Fruit fly (Drosophila melanogaster): ENCODE measurements around the gene CG11035.

Gene CG11035

DNA sequence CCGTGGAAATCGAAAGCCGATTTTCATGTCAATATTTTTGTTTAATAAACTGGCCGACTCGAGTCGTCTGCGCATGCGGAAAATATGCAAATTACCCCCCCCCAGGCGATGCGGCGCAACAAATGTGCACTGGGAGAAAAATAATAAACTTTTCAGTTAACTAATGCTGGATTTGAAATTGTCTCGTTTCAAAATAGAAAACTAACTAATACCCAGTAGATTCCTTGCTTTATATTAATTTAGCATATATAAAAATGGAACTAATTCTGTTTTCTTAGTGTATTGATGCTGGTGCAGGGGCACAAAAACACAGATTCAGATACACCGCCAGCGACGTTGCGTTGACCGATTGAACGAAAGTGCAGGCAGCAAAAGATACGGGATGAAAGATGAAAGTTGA is 5.1 kb upstream of the CG11035 start (continued):
- no peak for TF ChIP-seq CG18599 (GFP tag; optimal IDR thresholded peaks at IDR 0.05)
- no peak for TF ChIP-seq sqz (GFP tag; optimal IDR thresholded peaks at IDR 0.05)
- peak; percentile 12; the same call in 1 of the 2 replicates for TF ChIP-seq H2.0 (GFP tag; IDR thresholded peaks at IDR 0.05)
- TF ChIP-seq CG2678 (tag; optimal IDR thresholded peaks at IDR 0.05), result no peak
- TF ChIP-seq fu2 (GFP tag; optimal IDR thresholded peaks at IDR 0.05), result no peak
- TF ChIP-seq gem (tag; optimal IDR thresholded peaks at IDR 0.05), result peak; percentile 32
- no peak for TF ChIP-seq NK7.1 (GFP tag; optimal IDR thresholded peaks at IDR 0.05)
- no peak for TF ChIP-seq lmd (GFP tag; IDR thresholded peaks at IDR 0.05)
- TF ChIP-seq jigr1 (GFP tag; IDR thresholded peaks at IDR 0.05), result no peak
- no peak for TF ChIP-seq Dad (GFP tag; optimal IDR thresholded peaks at IDR 0.05)
- no peak for TF ChIP-seq trem (tag; optimal IDR thresholded peaks at IDR 0.05)
- TF ChIP-seq scrt (GFP tag; optimal IDR thresholded peaks at IDR 0.05), result no peak
- TF ChIP-seq Hey (tag; optimal IDR thresholded peaks at IDR 0.05), result no peak
- TF ChIP-seq dm (GFP tag; optimal IDR thresholded peaks at IDR 0.05), result no peak
- TF ChIP-seq CG15073 (GFP tag; optimal IDR thresholded peaks at IDR 0.05), result no peak
- no peak for TF ChIP-seq CG14050 (GFP tag; IDR thresholded peaks at IDR 0.05)
- no peak for TF ChIP-seq Sry-δ (GFP tag; optimal IDR thresholded peaks at IDR 0.05)
- TF ChIP-seq eve (GFP tag; optimal IDR thresholded peaks at IDR 0.05), result no peak
- no peak for TF ChIP-seq CHES-1-like (GFP tag; optimal IDR thresholded peaks at IDR 0.05)
- peak; percentile 20 for TF ChIP-seq CG17829 (tag; optimal IDR thresholded peaks at IDR 0.05)
- no peak for TF ChIP-seq sc (optimal IDR thresholded peaks at IDR 0.05)
- no peak for TF ChIP-seq sc (GFP tag; optimal IDR thresholded peaks at IDR 0.05)
- no peak for TF ChIP-seq CG8281 (tag; optimal IDR thresholded peaks at IDR 0.05)
- no peak for TF ChIP-seq CG13287 (GFP tag; IDR thresholded peaks at IDR 0.05; ENCODE audit: partially characterized antibody)
- TF ChIP-seq Optix (GFP tag; IDR thresholded peaks at IDR 0.05), result no peak

dm6 chr3R:8030151-8030899 is 2.5 kb downstream of the CG11035 start, which contains the start of the genes CG10903 and CG2747:
Gene CG10903, plus strand, starts transcription at chr3R:8030411.
Gene CG2747, minus strand, starts transcription at chr3R:8030790.
- TF ChIP-seq CG7928 (GFP tag; optimal IDR thresholded peaks at IDR 0.05), result no peak
- no peak for TF ChIP-seq Oaz (GFP tag; IDR thresholded peaks at IDR 0.05)
- TF ChIP-seq CG1529 (GFP tag; optimal IDR thresholded peaks at IDR 0.05), result no peak
- TF ChIP-seq D (optimal IDR thresholded peaks at IDR 0.05), result peak; percentile 29
- no peak for TF ChIP-seq D (GFP tag; optimal IDR thresholded peaks at IDR 0.05)
- no peak for TF ChIP-seq CG10462 (GFP tag; optimal IDR thresholded peaks at IDR 0.05)
- TF ChIP-seq tap (tag; optimal IDR thresholded peaks at IDR 0.05), result no peak
- TF ChIP-seq pan (optimal IDR thresholded peaks at IDR 0.05), result no peak
- no peak for TF ChIP-seq pan (GFP tag; optimal IDR thresholded peaks at IDR 0.05 in 1 of 2, IDR thresholded peaks at IDR 0.05 in 1 of 2)
- peak; percentile 77 for TF ChIP-seq Vsx1 (GFP tag; optimal IDR thresholded peaks at IDR 0.05)
- no peak for TF ChIP-seq CG2120 (GFP tag; optimal IDR thresholded peaks at IDR 0.05)
- TF ChIP-seq MESR4 (GFP tag; optimal IDR thresholded peaks at IDR 0.05), result peak; percentile 82
- no peak for TF ChIP-seq Asciz (GFP tag; optimal IDR thresholded peaks at IDR 0.05)
- no peak for TF ChIP-seq HLH3B (GFP tag; IDR thresholded peaks at IDR 0.05)
- TF ChIP-seq Nf-YA (GFP tag; IDR thresholded peaks at IDR 0.05), result no peak
- no peak for TF ChIP-seq fd96Cb (tag; optimal IDR thresholded peaks at IDR 0.05)
- TF ChIP-seq pfk (GFP tag; optimal IDR thresholded peaks at IDR 0.05), result no peak
- no peak for TF ChIP-seq Tbp (GFP tag; optimal IDR thresholded peaks at IDR 0.05)
- no peak for TF ChIP-seq CG12104 (GFP tag; optimal IDR thresholded peaks at IDR 0.05)
- no peak for TF ChIP-seq B-H1 (GFP tag; IDR thresholded peaks at IDR 0.05)
- TF ChIP-seq H2.0 (GFP tag; IDR thresholded peaks at IDR 0.05), result no peak
- TF ChIP-seq Dad (GFP tag; optimal IDR thresholded peaks at IDR 0.05), result no peak
- no peak for TF ChIP-seq CG9609 (GFP tag; optimal IDR thresholded peaks at IDR 0.05)
- TF ChIP-seq Lim3 (GFP tag; IDR thresholded peaks at IDR 0.05), result no peak
- TF ChIP-seq CG43689 (GFP tag; IDR thresholded peaks at IDR 0.05), result no peak
- no peak for TF ChIP-seq CG7556 (GFP tag; optimal IDR thresholded peaks at IDR 0.05)
- no peak for TF ChIP-seq ATbp (GFP tag; optimal IDR thresholded peaks at IDR 0.05)
- TF ChIP-seq Mes4 (GFP tag; optimal IDR thresholded peaks at IDR 0.05), result no peak
- TF ChIP-seq CG7357 (GFP tag; IDR thresholded peaks at IDR 0.05), result no peak
